Fruit fly (Drosophila melanogaster) ovary, adult (tissue): ENCODE data around the gene CG32444.
A peak's percentile ranks its signal among the peaks of the same experiment; 100 is the strongest.

ENCODE experiments used
- CG17801 ChIP-seq: fragments of 200-800 bp; optimal IDR thresholded peaks from 2 replicates; lab custom pipeline; 2019; ENCODE audit warnings: missing biosample characterization, mild to moderate bottlenecking, missing genetic modification characterization, moderate library complexity; ENCODE audit not compliant: partially characterized antibody

Gene CG32444

DNA sequence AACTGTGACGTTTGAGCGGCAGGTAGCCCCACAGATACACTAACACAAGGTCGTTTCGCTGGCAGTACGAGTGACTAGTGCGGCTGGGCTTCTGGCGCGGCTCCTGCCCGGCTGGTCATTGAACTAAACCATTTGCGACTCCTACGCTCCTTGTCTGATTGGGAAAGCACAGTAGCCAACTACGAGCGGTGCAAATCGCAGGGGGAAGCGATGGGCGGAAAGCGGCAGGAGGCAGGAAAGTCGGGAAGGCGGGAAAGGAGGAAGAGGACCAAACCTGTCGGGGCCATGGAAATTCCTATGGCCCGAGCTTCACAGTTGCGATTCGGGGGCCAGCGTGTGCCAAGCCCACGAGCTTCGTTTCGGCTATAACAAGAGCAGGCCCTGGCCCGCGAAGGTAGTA lies 7.4 kb downstream of the CG32444 start:
- TF ChIP-seq CG17801 (GFP tag; lab: Kevin White, UChicago) = no peak

dm6 chr3L:21644607-21645006 lies 7.9 kb downstream of the CG32444 start, which contains the start of gene CG43980:
TSS of gene CG43980 (plus strand) at chr3L:21644958.
- no peak for TF ChIP-seq CG17801 (GFP tag; lab: Kevin White, UChicago)

- no peak for TF ChIP-seq CG17801 (GFP tag; lab: Kevin White, UChicago)
Observed at dm6 chr3L:21645878-21646277, 9.1 kb downstream of the CG32444 start.

DNA sequence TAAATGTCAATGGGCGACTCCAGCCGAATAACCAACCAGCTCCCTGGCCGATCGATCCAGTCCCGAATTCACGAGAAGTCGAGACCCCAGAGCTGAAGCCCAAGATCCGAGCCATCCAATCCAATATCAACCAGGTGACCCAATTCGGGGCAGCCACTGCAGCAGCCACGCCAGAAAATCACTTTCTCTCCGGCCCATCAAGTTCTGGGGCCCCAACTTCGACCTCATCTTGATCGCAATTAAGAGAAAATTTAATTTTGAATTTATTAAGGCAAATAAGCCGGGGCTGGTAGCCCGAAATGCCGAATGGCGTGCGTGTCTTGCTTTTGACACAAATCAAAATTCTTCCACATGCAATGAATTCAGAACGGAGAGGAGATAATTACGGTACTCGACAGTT lies 11.1 kb downstream of the CG32444 start:
- TF ChIP-seq CG17801 (GFP tag; lab: Kevin White, UChicago) = no peak

- TF ChIP-seq CG17801 (GFP tag; lab: Kevin White, UChicago) = no peak
Observed at dm6 chr3L:21651412-21651811, 14.7 kb downstream of the CG32444 start.

dm6 chr3L:21652124-21652523 lies 15.4 kb downstream of the CG32444 start:
- no peak for TF ChIP-seq CG17801 (GFP tag; lab: Kevin White, UChicago)

- peak; percentile 13 for TF ChIP-seq CG17801 (GFP tag; lab: Kevin White, UChicago)
Observed at dm6 chr3L:21652768-21653167, 16.0 kb downstream of the CG32444 start.

dm6 chr3L:21666880-21667279 lies 30.1 kb downstream of the CG32444 start, which contains the start of gene Cpr78E:
TSS of gene Cpr78E (minus strand) at chr3L:21666980.
- no peak for TF ChIP-seq CG17801 (GFP tag; lab: Kevin White, UChicago)

dm6 chr3L:21667530-21667929 lies 30.8 kb downstream of the CG32444 start:
- no peak for TF ChIP-seq CG17801 (GFP tag; lab: Kevin White, UChicago)

DNA sequence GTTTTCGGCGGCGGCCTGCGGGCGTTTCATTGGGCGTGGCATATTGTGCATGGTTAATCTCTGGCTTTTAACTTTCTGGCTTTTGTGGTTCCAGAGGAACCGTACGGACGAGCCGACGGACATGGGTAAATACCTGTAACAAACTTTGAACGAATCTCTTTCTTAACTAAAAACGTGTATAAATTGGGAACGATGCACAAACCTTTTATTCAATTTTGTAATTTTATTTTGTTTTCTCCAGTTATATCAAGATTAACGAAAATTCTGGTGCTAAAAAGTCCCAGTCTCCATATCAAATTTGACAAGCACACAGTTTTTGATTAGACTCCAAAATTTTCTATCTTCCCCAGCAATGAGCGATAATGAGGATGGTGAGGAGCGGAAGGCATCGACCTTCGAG lies 35.1 kb downstream of the CG32444 start, which contains the start of gene CG11249:
Gene CG11249, plus strand, starts transcription at position 301 of the 400 bp plus-strand sequence.
- no peak for TF ChIP-seq CG17801 (GFP tag; lab: Kevin White, UChicago)

DNA sequence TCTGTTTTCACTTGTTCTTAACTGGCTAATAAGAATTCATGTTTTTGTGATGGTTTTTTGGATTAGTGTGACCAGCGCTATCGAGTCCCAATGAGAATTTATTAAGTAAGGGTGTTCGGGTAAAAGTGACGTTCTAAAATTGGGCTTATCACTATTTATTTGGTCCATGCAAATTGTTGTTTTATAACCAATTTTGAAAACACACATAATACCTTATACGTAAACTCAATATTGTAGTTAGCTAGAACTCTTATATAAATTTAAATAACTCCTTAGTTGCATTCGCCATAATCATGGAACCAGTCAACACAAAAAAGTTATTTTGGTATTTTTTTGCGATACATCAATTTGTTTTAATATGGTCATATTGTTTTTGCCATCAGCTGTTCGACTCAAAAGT lies 42.9 kb downstream of the CG32444 start, which contains the start of the genes Als2 and CG11248:
Gene Als2, minus strand, starts transcription at position 69 of the 400 bp plus-strand sequence.
Gene CG11248, plus strand, starts transcription at position 364 of the 400 bp plus-strand sequence.
- peak; percentile 60 for TF ChIP-seq CG17801 (GFP tag; lab: Kevin White, UChicago)

dm6 chr3L:21683942-21684341 lies 47.2 kb downstream of the CG32444 start, which contains the start of gene Sfp78E:
TSS of gene Sfp78E (minus strand) at chr3L:21684042.
- TF ChIP-seq CG17801 (GFP tag; lab: Kevin White, UChicago) = no peak

DNA sequence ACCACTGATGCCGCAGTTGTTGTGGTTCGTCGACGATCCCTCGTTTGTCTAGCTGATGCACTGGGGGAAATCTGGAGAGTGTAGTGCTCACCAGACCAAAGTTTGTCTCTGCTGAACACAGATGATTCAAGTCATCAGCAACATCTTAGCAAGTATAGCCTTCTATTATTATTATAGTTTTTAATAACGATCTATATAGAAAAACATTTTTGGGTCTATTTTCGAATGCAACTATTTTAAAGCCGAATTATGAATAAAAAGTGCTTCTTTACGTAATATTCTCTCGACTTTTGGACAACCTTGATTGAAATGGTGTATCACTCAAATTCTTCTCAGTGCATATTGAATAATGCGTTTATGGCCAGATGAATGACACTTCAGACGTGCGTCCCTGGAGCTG lies 49.0 kb downstream of the CG32444 start:
- no peak for TF ChIP-seq CG17801 (GFP tag; lab: Kevin White, UChicago)
